Worm (Caenorhabditis elegans): ENCODE measurements around the gene math-8.

math-8 gene

DNA sequence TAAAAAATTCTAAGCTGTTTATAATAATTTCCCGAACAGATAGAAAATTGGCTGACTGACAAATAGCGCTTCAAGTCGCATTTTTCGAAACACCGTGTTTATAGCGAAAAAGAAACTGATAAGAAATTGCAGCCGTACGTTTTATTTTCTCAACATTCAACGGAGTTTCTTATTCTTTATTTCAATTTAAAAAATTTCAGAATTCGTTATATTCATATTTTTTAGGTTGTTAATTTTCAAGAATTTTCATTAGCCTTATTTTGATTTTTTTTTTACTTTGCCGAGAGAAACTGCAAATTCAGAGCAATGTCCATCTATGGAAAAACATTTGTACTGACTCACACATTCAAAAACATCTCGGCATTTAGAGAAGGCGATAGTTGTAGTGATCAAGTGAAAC, 9.0 kb upstream of the math-8 start, which contains the start of gene C46F9.6:
Gene C46F9.6, plus strand, starts transcription at position 301 of the 400 bp plus-strand sequence.
- TF ChIP-seq lin-26 (GFP tag; IDR thresholded peaks at IDR 0.05) (no peak), ceh-91 (GFP tag; IDR thresholded peaks at IDR 0.05) (no peak), lir-1 (GFP tag; conservative IDR thresholded peaks at IDR 0.05) (no peak), B0261.1 (tag; optimal IDR thresholded peaks at IDR 0.05) (no peak), lsl-1 (GFP tag; optimal IDR thresholded peaks at IDR 0.05) (no peak), B0035.1 (tag; optimal IDR thresholded peaks at IDR 0.05) (no peak), ceh-58 (GFP tag; IDR thresholded peaks at IDR 0.05) (no peak), akir-1 (GFP tag; optimal IDR thresholded peaks at IDR 0.05) (no peak), F33H1.4 (GFP tag; IDR thresholded peaks at IDR 0.05) (no peak), ccch-3 (GFP tag; optimal IDR thresholded peaks at IDR 0.05) (no peak), Y67H2A.10 (GFP tag; conservative IDR thresholded peaks at IDR 0.05) (no peak), lin-35 (GFP tag; optimal IDR thresholded peaks at IDR 0.05) (no peak), ekl-4 (GFP tag; IDR thresholded peaks at IDR 0.05) (no peak), fkh-3 (tag; optimal IDR thresholded peaks at IDR 0.05) (no peak), zfh-2 (GFP tag; conservative IDR thresholded peaks at IDR 0.05) (no peak), dpl-1 (GFP tag; optimal IDR thresholded peaks at IDR 0.05) (no peak), Y56A3A.18 (GFP tag; IDR thresholded peaks at IDR 0.05) (no peak), snpc-1.3 (tag; optimal IDR thresholded peaks at IDR 0.05; ENCODE audit: insufficient read depth) (no peak), pha-4 (tag; optimal IDR thresholded peaks at IDR 0.05) (no peak)

ce11 chrII:1895762-1896161, 6.8 kb upstream of the math-8 start, which contains the start of gene math-25:
TSS of gene math-25 (plus strand) at chrII:1896062.
- TF ChIP-seq Y79H2A.3 (GFP tag; conservative IDR thresholded peaks at IDR 0.05) (no peak), F23B12.7 (tag; optimal IDR thresholded peaks at IDR 0.05; ENCODE audit: insufficient read depth) (no peak), lsy-27 (tag; optimal IDR thresholded peaks at IDR 0.05; ENCODE audit: borderline replicate concordance, insufficient read depth) (no peak), C06A6.2 (GFP tag; conservative IDR thresholded peaks at IDR 0.05) (no peak), ets-4 (GFP tag; optimal IDR thresholded peaks at IDR 0.05) (no peak), F55B11.4 (tag; optimal IDR thresholded peaks at IDR 0.05; ENCODE audit: borderline replicate concordance, insufficient read depth) (no peak), ceh-91 (GFP tag; IDR thresholded peaks at IDR 0.05) (no peak), ceh-27 (GFP tag; optimal IDR thresholded peaks at IDR 0.05) (no peak), athp-1 (tag; optimal IDR thresholded peaks at IDR 0.05) (no peak), T07F8.4 (tag; optimal IDR thresholded peaks at IDR 0.05) (no peak), F37B4.10 (GFP tag; IDR thresholded peaks at IDR 0.05) (no peak), unc-130 (GFP tag; optimal IDR thresholded peaks at IDR 0.05) (no peak)

ce11 chrII:1895278-1895677, 6.3 kb upstream of the math-8 start, which contains the start of gene C46F9.5:
TSS of gene C46F9.5 (plus strand) at chrII:1895578.
- no peak for TF ChIP-seq hlh-12 (tag; optimal IDR thresholded peaks at IDR 0.05)
- no peak for TF ChIP-seq madf-6 (GFP tag; IDR thresholded peaks at IDR 0.05)
- TF ChIP-seq hsf-1 (GFP tag; IDR thresholded peaks at IDR 0.05): no peak
- TF ChIP-seq F22D6.2 (tag; optimal IDR thresholded peaks at IDR 0.05): no peak
- no peak for TF ChIP-seq T07F8.4 (tag; optimal IDR thresholded peaks at IDR 0.05)
- no peak for TF ChIP-seq T26A5.8 (tag; optimal IDR thresholded peaks at IDR 0.05)
- TF ChIP-seq snpc-1.3 (tag; optimal IDR thresholded peaks at IDR 0.05; ENCODE audit: insufficient read depth): no peak
- no peak for TF ChIP-seq ceh-40 (GFP tag; IDR thresholded peaks at IDR 0.05)
- no peak for TF ChIP-seq hmg-1.2 (GFP tag; IDR thresholded peaks at IDR 0.05)
- no peak for TF ChIP-seq F23B12.7 (tag; optimal IDR thresholded peaks at IDR 0.05; ENCODE audit: insufficient read depth)
- no peak for TF ChIP-seq egl-18 (GFP tag; IDR thresholded peaks at IDR 0.05)
- no peak for TF ChIP-seq zfh-2 (GFP tag; conservative IDR thresholded peaks at IDR 0.05)
- no peak for TF ChIP-seq bed-2 (GFP tag; IDR thresholded peaks at IDR 0.05)
- TF ChIP-seq let-526 (GFP tag; IDR thresholded peaks at IDR 0.05): no peak
- no peak for TF ChIP-seq mel-28 (tag; optimal IDR thresholded peaks at IDR 0.05; ENCODE audit: borderline replicate concordance)
- TF ChIP-seq nhr-80 (tag; optimal IDR thresholded peaks at IDR 0.05): no peak
- no peak for TF ChIP-seq sptf-2 (GFP tag; optimal IDR thresholded peaks at IDR 0.05)
- no peak for TF ChIP-seq tbx-9 (tag; optimal IDR thresholded peaks at IDR 0.05; ENCODE audit: borderline replicate concordance)
